3 fruit fly cellular contexts compared by ENCODE assay signal in the genomic region with DNA sequence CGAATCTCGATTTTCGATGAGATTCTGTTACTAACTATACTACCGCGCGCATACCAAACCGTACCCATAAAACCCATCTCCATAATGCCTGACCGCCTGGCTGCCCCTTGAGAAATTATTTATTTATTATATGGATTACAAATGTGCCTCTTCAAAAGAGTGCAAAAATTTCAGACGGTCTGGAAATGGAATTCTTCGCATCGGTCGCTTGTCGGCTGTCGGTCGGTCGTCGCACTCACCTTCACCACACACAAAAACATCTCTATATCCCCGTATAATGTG.
TF ChIP-seq lines count a peak whose summit lies in the region.

No protein-coding gene starts in this region.

- no peak for TF ChIP-seq CTCF in whole organism, embryonic (GFP tag; optimal IDR thresholded peaks at IDR 0.05; lab: Kevin White, UChicago)

TF ChIP-seq in whole organism, embryonic, 481 proteins besides CTCF, POLR2A, EP300 and RAD21:
- TF ChIP-seq abd-A (tag; optimal IDR thresholded peaks at IDR 0.05; lab: Kevin White, UChicago) = peak; percentile 99
- peak; percentile 98 for TF ChIP-seq CG13894 (tag; optimal IDR thresholded peaks at IDR 0.05; lab: Kevin White, UChicago)
- TF ChIP-seq nerfin-1 (tag; optimal IDR thresholded peaks at IDR 0.05; lab: Kevin White, UChicago) = peak; percentile 16
- TF ChIP-seq salm (tag; optimal IDR thresholded peaks at IDR 0.05; lab: Kevin White, UChicago) = peak; percentile 74
- no peak for TF ChIP-seq tio (GFP tag; optimal IDR thresholded peaks at IDR 0.05; lab: Kevin White, UChicago)
- TF ChIP-seq lbe (GFP tag; optimal IDR thresholded peaks at IDR 0.05; lab: Kevin White, UChicago) = peak; percentile 57
- TF ChIP-seq CG34376 (GFP tag; optimal IDR thresholded peaks at IDR 0.05; lab: Kevin White, UChicago) = peak; percentile 91
- TF ChIP-seq rib (GFP tag; IDR thresholded peaks at IDR 0.05; lab: Robert Waterston, UW) = peak; percentile 86
- no peak for TF ChIP-seq nmo (GFP tag; optimal IDR thresholded peaks at IDR 0.05; lab: Kevin White, UChicago)
- TF ChIP-seq run (tag; optimal IDR thresholded peaks at IDR 0.05; lab: Kevin White, UChicago) = peak; percentile 62
- TF ChIP-seq lola (GFP tag; optimal IDR thresholded peaks at IDR 0.05; lab: Kevin White, UChicago) = peak in 1 of 3 experiments; percentile 51
- TF ChIP-seq corto (GFP tag; optimal IDR thresholded peaks at IDR 0.05; lab: Kevin White, UChicago) = peak; percentile 61
- peak; percentile 95 for TF ChIP-seq pros (GFP tag; optimal IDR thresholded peaks at IDR 0.05; lab: Kevin White, UChicago)
- TF ChIP-seq sd (tag; optimal IDR thresholded peaks at IDR 0.05; lab: Kevin White, UChicago) = peak; percentile 100
- peak; percentile 46 for TF ChIP-seq CG6765 (GFP tag; optimal IDR thresholded peaks at IDR 0.05; lab: Kevin White, UChicago)
- peak in 1 of 2 experiments; percentile 69 for TF ChIP-seq eve (GFP tag; optimal IDR thresholded peaks at IDR 0.05; lab: Kevin White, UChicago)
- no peak for TF ChIP-seq Ssrp (tag; optimal IDR thresholded peaks at IDR 0.05; lab: Kevin White, UChicago)
- no peak for TF ChIP-seq bbx (GFP tag; IDR thresholded peaks at IDR 0.05; lab: Robert Waterston, UW; ENCODE audit: partially characterized antibody)

TF ChIP-seq in whole organism, prepupa, 60 proteins besides CTCF, POLR2A, EP300 and RAD21:
- TF ChIP-seq fd85E (GFP tag; optimal IDR thresholded peaks at IDR 0.05; lab: Kevin White, UChicago) (no peak), Eip93F (GFP tag; optimal IDR thresholded peaks at IDR 0.05; lab: Kevin White, UChicago) (peak; percentile 77)

TF ChIP-seq in whole organism, wandering third instar larva, 38 proteins besides CTCF, POLR2A, EP300 and RAD21:
- TF ChIP-seq dl (GFP tag; optimal IDR thresholded peaks at IDR 0.05; lab: Kevin White, UChicago; ENCODE audit: insufficient read depth in 1 of 2, partially characterized antibody in 2 of 2) (peak in 1 of 2 experiments; percentile 58), fru (GFP tag; optimal IDR thresholded peaks at IDR 0.05; lab: Kevin White, UChicago) (no peak), Dif (GFP tag; optimal IDR thresholded peaks at IDR 0.05; lab: Kevin White, UChicago; ENCODE audit: partially characterized antibody) (peak; percentile 72), tai (GFP tag; optimal IDR thresholded peaks at IDR 0.05; lab: Kevin White, UChicago) (peak; percentile 18), Sp1 (GFP tag; optimal IDR thresholded peaks at IDR 0.05; lab: Kevin White, UChicago) (no peak), h (GFP tag; optimal IDR thresholded peaks at IDR 0.05; lab: Kevin White, UChicago) (no peak), Myc (optimal IDR thresholded peaks at IDR 0.05; lab: Kevin White, UChicago) (no peak), CrebA (GFP tag; optimal IDR thresholded peaks at IDR 0.05; lab: Kevin White, UChicago; ENCODE audit: borderline replicate concordance) (no peak), woc (GFP tag; optimal IDR thresholded peaks at IDR 0.05; lab: Kevin White, UChicago) (no peak), sage (GFP tag; optimal IDR thresholded peaks at IDR 0.05; lab: Kevin White, UChicago) (peak; percentile 38), HLH106 (tag; optimal IDR thresholded peaks at IDR 0.05; lab: Kevin White, UChicago) (no peak), Mio (GFP tag; optimal IDR thresholded peaks at IDR 0.05; lab: Kevin White, UChicago) (no peak), jim (GFP tag; optimal IDR thresholded peaks at IDR 0.05; lab: Kevin White, UChicago) (no peak), Vsx2 (GFP tag; optimal IDR thresholded peaks at IDR 0.05; lab: Kevin White, UChicago; ENCODE audit: partially characterized antibody) (peak; percentile 43), lola (GFP tag; optimal IDR thresholded peaks at IDR 0.05; lab: Kevin White, UChicago) (no peak), GATAd (GFP tag; optimal IDR thresholded peaks at IDR 0.05; lab: Kevin White, UChicago) (no peak), N (GFP tag; optimal IDR thresholded peaks at IDR 0.05; lab: Kevin White, UChicago) (no peak), foxo (GFP tag; optimal IDR thresholded peaks at IDR 0.05; lab: Kevin White, UChicago) (no peak)
